Worm (Caenorhabditis elegans) whole organism, midembryonic: Measurements from ENCODE around the gene moc-1.

Experiments used
- T22C8.4 ChIP-seq: fragments of 200-800 bp; sonication (Bioruptor generic); IDR thresholded peaks from 2 replicates; pipeline ENCODE4 v1.3.6; 2022; ENCODE audit warnings: missing genetic modification characterization, missing compliant biosample characterization
- flt-1 ChIP-seq: fragments of 200-800 bp; sonication (Bioruptor generic); IDR thresholded peaks from 2 replicates; pipeline ENCODE4 v1.3.6; 2022; ENCODE audit warnings: missing genetic modification characterization, missing compliant biosample characterization
- klf-2 ChIP-seq: fragments of 200-800 bp; sonication (Bioruptor generic); conservative IDR thresholded peaks from 2 replicates; pipeline ENCODE4 v1.3.6; 2022; ENCODE audit warnings: missing genetic modification reagents, missing genetic modification characterization, missing compliant biosample characterization
- med-1 ChIP-seq: sonication (generic microtip); optimal IDR thresholded peaks from 2 replicates; lab custom pipeline; 2017; ENCODE audit warnings: missing genetic modification characterization, mild to moderate bottlenecking, missing compliant biosample characterization, antibody characterized with exemption, missing genetic modification reagents; ENCODE audit not compliant: insufficient read depth
- ref-1 ChIP-seq: fragments of 200-800 bp; sonication (Bioruptor generic); conservative IDR thresholded peaks from 2 replicates; pipeline ENCODE4 v1.3.6; 2022; ENCODE audit warnings: missing genetic modification reagents, missing genetic modification characterization, missing compliant biosample characterization
- tab-1 ChIP-seq: fragments of 200-800 bp; sonication (Bioruptor generic); IDR thresholded peaks from 2 replicates; pipeline ENCODE4 v1.3.6; 2022; ENCODE audit warnings: missing genetic modification characterization, missing compliant biosample characterization
- ztf-23 ChIP-seq: fragments of 200-800 bp; sonication (Bioruptor generic); IDR thresholded peaks from 2 replicates; pipeline ENCODE4 v1.3.6; 2022; ENCODE audit warnings: missing genetic modification reagents, missing genetic modification characterization, missing compliant biosample characterization

ce11 chrX:10184708-10185107, 46.3 kb upstream of the moc-1 start:
- TF ChIP-seq ref-1 (GFP tag; lab: Robert Waterston, UW), result no peak
- no peak for TF ChIP-seq med-1 (GFP tag; lab: Kevin White, UChicago)
- TF ChIP-seq flt-1, result no peak
- no peak for TF ChIP-seq klf-2 (GFP tag; lab: Robert Waterston, UW)
- TF ChIP-seq T22C8.4 (GFP tag; lab: Robert Waterston, UW), result no peak
- no peak for TF ChIP-seq ztf-23
- TF ChIP-seq tab-1 (GFP tag; lab: Robert Waterston, UW), result no peak
